Worm (Caenorhabditis elegans): Measurements from ENCODE around the gene T18D3.6.

T18D3.6 gene

DNA sequence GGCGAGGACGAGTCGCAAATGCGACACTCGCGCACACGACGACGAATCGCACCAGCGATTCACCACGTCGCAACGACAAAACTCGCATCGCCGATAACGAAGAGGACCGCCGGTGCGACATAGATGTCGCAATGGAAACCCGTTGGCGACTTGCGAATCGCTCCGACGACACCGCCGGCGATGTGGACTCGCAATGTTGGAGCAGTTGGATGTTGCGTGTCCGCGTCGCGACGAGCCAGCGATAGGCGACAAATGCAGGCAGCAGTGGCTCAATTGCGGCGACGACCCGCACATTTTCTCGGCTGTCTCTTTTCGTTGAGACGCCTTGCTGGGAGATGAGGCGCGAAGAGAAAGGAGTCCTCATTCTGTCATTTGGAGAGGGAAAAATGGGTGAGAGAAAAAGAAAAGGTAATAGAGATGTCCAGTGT, 2.5 kb downstream of the T18D3.6 start:
- TF ChIP-seq aly-2 (tag; optimal IDR thresholded peaks at IDR 0.05), result no peak
- TF ChIP-seq php-3 (GFP tag; IDR thresholded peaks at IDR 0.05), result 0 out of 2 replicates have a peak, but pooled peaks have one; percentile 8
- no peak for TF ChIP-seq nhr-77 (tag; optimal IDR thresholded peaks at IDR 0.05)
- TF ChIP-seq spr-1 (tag; optimal IDR thresholded peaks at IDR 0.05), result no peak
- peak; percentile 50 for TF ChIP-seq T26A8.4 (GFP tag; IDR thresholded peaks at IDR 0.05)
- TF ChIP-seq unc-62 (GFP tag; optimal IDR thresholded peaks at IDR 0.05 in 1 of 2), result peak in 1 of 2 experiments; percentile 15
- no peak for TF ChIP-seq unc-62 (tag; optimal IDR thresholded peaks at IDR 0.05)
- peak; percentile 66 for TF ChIP-seq ctbp-1 (GFP tag; IDR thresholded peaks at IDR 0.05)
- TF ChIP-seq ZK337.2 (GFP tag; IDR thresholded peaks at IDR 0.05), result no peak
- no peak for TF ChIP-seq dmd-8 (GFP tag; IDR thresholded peaks at IDR 0.05)
- TF ChIP-seq ceh-20 (GFP tag; IDR thresholded peaks at IDR 0.05), result peak; percentile 46; the same call in 1 of the 2 replicates
- peak in 1 of 2 experiments; percentile 40 for TF ChIP-seq lsy-2 (tag; optimal IDR thresholded peaks at IDR 0.05)
- no peak for TF ChIP-seq Y75B8A.6 (GFP tag; IDR thresholded peaks at IDR 0.05)
- 0 out of 2 replicates have a peak, but pooled peaks have one; percentile 26 for TF ChIP-seq saeg-2 (GFP tag; IDR thresholded peaks at IDR 0.05)
- TF ChIP-seq dmd-6 (GFP tag; IDR thresholded peaks at IDR 0.05), result 0 out of 2 replicates have a peak, but pooled peaks have one; percentile 52
- peak; percentile 80 for TF ChIP-seq F37D6.2 (tag; optimal IDR thresholded peaks at IDR 0.05)
- no peak for TF ChIP-seq mdl-1 (tag; optimal IDR thresholded peaks at IDR 0.05)
- TF ChIP-seq F10B5.3 (tag; optimal IDR thresholded peaks at IDR 0.05), result peak; percentile 10
- TF ChIP-seq nhr-102 (tag; optimal IDR thresholded peaks at IDR 0.05), result peak; percentile 31
- TF ChIP-seq nhr-11 (tag; optimal IDR thresholded peaks at IDR 0.05), result peak; percentile 2
- no peak for TF ChIP-seq nhr-41 (GFP tag; IDR thresholded peaks at IDR 0.05)
- peak; percentile 56 for TF ChIP-seq fkh-10 (GFP tag; optimal IDR thresholded peaks at IDR 0.05)
- TF ChIP-seq hif-1 (tag; optimal IDR thresholded peaks at IDR 0.05), result peak in 1 of 2 experiments; percentile 67
- TF ChIP-seq mxl-3 (GFP tag; optimal IDR thresholded peaks at IDR 0.05), result peak; percentile 47
- TF ChIP-seq F26F4.8 (GFP tag; conservative IDR thresholded peaks at IDR 0.05), result no peak
- TF ChIP-seq lin-29 (GFP tag; IDR thresholded peaks at IDR 0.05), result no peak
- peak; percentile 24 for TF ChIP-seq lin-13 (GFP tag; optimal IDR thresholded peaks at IDR 0.05)
- TF ChIP-seq cey-2 (tag; optimal IDR thresholded peaks at IDR 0.05; ENCODE audit: borderline replicate concordance, insufficient read depth), result no peak
- no peak for TF ChIP-seq Y105C5A.15 (GFP tag; IDR thresholded peaks at IDR 0.05)
- no peak for TF ChIP-seq madf-5 (GFP tag; IDR thresholded peaks at IDR 0.05)
- no peak for TF ChIP-seq daf-16 (GFP tag; optimal IDR thresholded peaks at IDR 0.05)
- TF ChIP-seq daf-16 (tag; optimal IDR thresholded peaks at IDR 0.05), result peak; percentile 4
- TF ChIP-seq ztf-7 (tag; optimal IDR thresholded peaks at IDR 0.05), result no peak
- TF ChIP-seq F44E2.7 (GFP tag; IDR thresholded peaks at IDR 0.05), result peak; percentile 51; the same call in 1 of the 2 replicates
- TF ChIP-seq nhr-48 (tag; optimal IDR thresholded peaks at IDR 0.05), result no peak
- TF ChIP-seq mxl-2 (GFP tag; conservative IDR thresholded peaks at IDR 0.05), result no peak
- no peak for TF ChIP-seq unc-39 (tag; optimal IDR thresholded peaks at IDR 0.05)
- TF ChIP-seq mes-2 (tag; optimal IDR thresholded peaks at IDR 0.05; ENCODE audit: poor library complexity, severe bottlenecking), result peak; percentile 61
- no peak for TF ChIP-seq mdt-29 (GFP tag; IDR thresholded peaks at IDR 0.05)
- TF ChIP-seq aha-1 (tag), result peak; percentile 73
- TF ChIP-seq lin-39 (tag; optimal IDR thresholded peaks at IDR 0.05), result no peak
- TF ChIP-seq hmg-1.1 (GFP tag; IDR thresholded peaks at IDR 0.05), result peak; percentile 58; the same call in 1 of the 2 replicates
- TF ChIP-seq lin-38 (GFP tag; IDR thresholded peaks at IDR 0.05), result peak; percentile 49
- no peak for TF ChIP-seq ceh-44 (GFP tag; IDR thresholded peaks at IDR 0.05)
- TF ChIP-seq nhr-28 (tag; optimal IDR thresholded peaks at IDR 0.05), result peak; percentile 15
- TF ChIP-seq rbr-2 (tag; optimal IDR thresholded peaks at IDR 0.05), result peak; percentile 70
- no peak for TF ChIP-seq egl-27 (tag; optimal IDR thresholded peaks at IDR 0.05)
- peak; percentile 5 for TF ChIP-seq hlh-30 (tag; optimal IDR thresholded peaks at IDR 0.05; ENCODE audit: insufficient read depth)
- TF ChIP-seq spr-3 (GFP tag; optimal IDR thresholded peaks at IDR 0.05), result no peak
- TF ChIP-seq nhr-10 (tag; optimal IDR thresholded peaks at IDR 0.05), result no peak
- TF ChIP-seq zip-2 (tag; optimal IDR thresholded peaks at IDR 0.05), result no peak
- no peak for TF ChIP-seq attf-4 (tag; optimal IDR thresholded peaks at IDR 0.05)

All from whole organism, L4 larva.